Worm (Caenorhabditis elegans) whole organism, L4 larva: Measurements from ENCODE around the gene sbp-1.

Experiments
- R02D3.7 ChIP-seq: fragments of 150-350 bp; sonication (generic microtip); optimal IDR thresholded peaks from 3 replicates; lab custom pipeline; 2014; ENCODE audit warnings: missing biosample characterization, missing genetic modification characterization
- Y75B8A.6 ChIP-seq: fragments of 200-800 bp; sonication (Bioruptor generic); IDR thresholded peaks from 2 replicates; pipeline ENCODE4 v1.3.6; 2022; ENCODE audit warnings: missing genetic modification reagents, missing genetic modification characterization, missing compliant biosample characterization
- ceh-44 ChIP-seq: fragments of 200-800 bp; sonication (Bioruptor generic); IDR thresholded peaks from 2 replicates; pipeline ENCODE4 v1.3.6; 2022; ENCODE audit warnings: missing genetic modification reagents, missing genetic modification characterization, missing compliant biosample characterization
- dpl-1 ChIP-seq: fragments of 150-350 bp; optimal IDR thresholded peaks from 2 replicates; lab custom pipeline; 2014; ENCODE audit warnings: missing biosample characterization, missing genetic modification reagents, missing genetic modification characterization
- egl-27 ChIP-seq: sonication (generic microtip); optimal IDR thresholded peaks from 3 replicates; lab custom pipeline; 2017; ENCODE audit warnings: missing biosample characterization, missing genetic modification reagents, missing genetic modification characterization
- fos-1 ChIP-seq: fragments of 150-350 bp; optimal IDR thresholded peaks from 2 replicates; lab custom pipeline; 2014; ENCODE audit warnings: missing biosample characterization, missing genetic modification characterization
- lsy-2 ChIP-seq, 2 experiments: fragments of 150-350 bp in 1 of 2; sonication (generic microtip) in 1 of 2; optimal IDR thresholded peaks; 2 replicates each; lab custom pipeline; 2014 to 2017; ENCODE audit warnings: missing biosample characterization in 2 of 2, missing genetic modification characterization in 2 of 2
- mdl-1 ChIP-seq, 2 experiments: fragments of 150-350 bp in 1 of 2; sonication (generic microtip) in 1 of 2; optimal IDR thresholded peaks; 2 replicates each; lab custom pipeline; 2014 to 2017; ENCODE audit warnings: missing biosample characterization in 2 of 2, missing genetic modification characterization in 2 of 2
- nhr-76 ChIP-seq: fragments of 150-350 bp; optimal IDR thresholded peaks from 2 replicates; lab custom pipeline; 2014; ENCODE audit warnings: missing biosample characterization, missing genetic modification characterization
- pha-4 ChIP-seq, 2 experiments: fragments of 150-350 bp in 1 of 2; fragments of 200-800 bp in 1 of 2; sonication (Bioruptor generic) in 1 of 2; IDR thresholded peaks in 1 of 2; optimal IDR thresholded peaks in 1 of 2; 2 replicates each; pipeline versions ENCODE4 v1.3.6 to Lab custom; 2014 to 2022; ENCODE audit warnings: missing genetic modification characterization in 2 of 2, missing genetic modification reagents in 2 of 2, missing biosample characterization in 1 of 2, missing compliant biosample characterization in 1 of 2
- rbr-2 ChIP-seq: sonication (generic microtip); optimal IDR thresholded peaks from 2 replicates; lab custom pipeline; 2016; ENCODE audit warnings: missing genotype, missing genetic modification characterization, missing compliant biosample characterization
- skn-1 ChIP-seq: fragments of 150-350 bp; optimal IDR thresholded peaks from 2 replicates; lab custom pipeline; 2014; ENCODE audit warnings: missing biosample characterization, missing genetic modification characterization
- unc-130 ChIP-seq: sonication (generic microtip); optimal IDR thresholded peaks from 2 replicates; lab custom pipeline; 2016; ENCODE audit warnings: missing genetic modification reagents, missing genetic modification characterization, missing compliant biosample characterization
- zag-1 ChIP-seq: fragments of 150-350 bp; optimal IDR thresholded peaks from 2 replicates; lab custom pipeline; 2014; ENCODE audit warnings: missing biosample characterization, missing genetic modification characterization

DNA sequence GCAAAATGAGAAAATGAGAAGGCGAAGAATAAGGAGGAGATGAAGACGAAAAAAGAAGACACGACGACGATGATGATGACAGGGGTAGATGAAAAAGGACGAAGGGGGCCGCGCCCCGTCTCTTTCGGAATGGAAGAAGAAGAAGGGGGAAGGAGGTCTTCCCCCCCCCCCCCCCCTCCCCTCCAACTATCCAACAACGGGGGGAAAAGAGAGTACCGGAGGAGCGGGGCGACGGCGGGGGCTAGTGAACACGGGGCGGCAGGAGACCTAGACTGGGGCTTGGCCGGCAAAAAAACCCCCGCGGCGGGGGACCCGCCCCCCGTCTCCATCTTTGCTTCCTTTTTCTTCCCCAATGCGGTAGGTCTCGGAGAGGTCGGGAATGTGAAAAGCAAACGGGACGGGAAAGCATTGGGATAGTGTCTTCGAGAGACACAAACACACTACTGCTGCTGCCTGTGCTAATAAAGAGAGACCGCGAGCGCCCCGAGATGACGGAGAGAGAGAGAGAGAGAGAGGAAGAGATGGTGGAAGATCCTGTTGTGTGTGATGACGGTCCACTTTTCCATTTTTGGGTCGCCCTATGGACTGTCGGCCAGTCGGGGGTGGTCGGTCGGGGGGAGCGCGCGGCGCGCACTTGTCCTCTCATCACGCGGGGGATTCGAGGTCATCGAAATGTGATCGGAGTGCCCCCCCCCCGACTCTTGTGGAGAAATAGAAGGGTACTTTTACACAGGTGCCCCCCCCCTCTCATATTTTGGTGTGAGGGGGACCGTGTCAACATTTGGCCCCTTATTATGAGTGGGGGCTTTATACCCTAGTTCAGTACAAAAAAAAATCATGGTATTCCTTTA, 25.5 kb upstream of the sbp-1 start:
- no peak for TF ChIP-seq unc-130 (GFP tag; lab: Kevin White, UChicago)
- no peak for TF ChIP-seq Y75B8A.6 (GFP tag; lab: Robert Waterston, UW)
- no peak for TF ChIP-seq R02D3.7 (tag; lab: Kevin White, UChicago)
- no peak for TF ChIP-seq zag-1 (tag; lab: Kevin White, UChicago)
- TF ChIP-seq mdl-1 (tag; optimal IDR thresholded peaks at IDR 0.05; lab: Kevin White, UChicago): no peak
- no peak for TF ChIP-seq rbr-2
- TF ChIP-seq fos-1: no peak
- TF ChIP-seq nhr-76 (tag; lab: Kevin White, UChicago): no peak
- no peak for TF ChIP-seq dpl-1 (GFP tag; lab: Kevin White, UChicago)
- TF ChIP-seq pha-4 (GFP tag; IDR thresholded peaks at IDR 0.05; lab: Robert Waterston, UW): peak; percentile 87; the same call in 1 of the 2 replicates
- no peak for TF ChIP-seq pha-4 (tag; optimal IDR thresholded peaks at IDR 0.05; lab: Kevin White, UChicago)
- TF ChIP-seq skn-1 (tag; lab: Kevin White, UChicago): no peak
- peak in 1 of 2 experiments; percentile 7 for TF ChIP-seq lsy-2 (tag; optimal IDR thresholded peaks at IDR 0.05; lab: Kevin White, UChicago)
- TF ChIP-seq ceh-44 (GFP tag; lab: Robert Waterston, UW): 0 out of 2 replicates have a peak, but pooled peaks have one; percentile 12
- TF ChIP-seq egl-27 (tag; lab: Kevin White, UChicago): no peak
